Worm (Caenorhabditis elegans): ENCODE results near the gene F40A3.4.
A peak's percentile ranks its signal among the peaks of the same experiment; 100 is the strongest.

DNA sequence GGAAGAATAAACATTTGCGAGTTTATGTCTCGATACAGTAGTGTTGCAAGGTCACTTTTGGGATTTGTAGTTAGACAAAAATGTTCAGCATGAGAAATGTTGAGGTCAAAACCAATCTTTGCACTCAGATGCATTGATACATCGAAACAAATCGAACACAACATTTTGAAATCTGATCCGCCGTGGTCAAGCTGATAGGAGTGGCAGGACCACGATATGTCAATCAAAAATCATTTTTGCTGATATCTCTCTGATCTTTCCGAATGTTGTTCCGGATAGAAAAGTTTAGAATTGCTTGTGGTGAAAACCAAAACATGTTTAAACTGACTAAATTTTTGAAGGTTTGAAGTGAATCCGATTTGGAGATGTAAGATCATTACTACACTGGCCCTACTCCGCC, 49.7 kb upstream of the F40A3.4 start:
- TF ChIP-seq tra-1 (GFP tag; IDR thresholded peaks at IDR 0.05): no peak
- no peak for TF ChIP-seq snpc-4 (tag; optimal IDR thresholded peaks at IDR 0.05)
- no peak for TF ChIP-seq zag-1 (tag; optimal IDR thresholded peaks at IDR 0.05)
- no peak for TF ChIP-seq dve-1 (tag; optimal IDR thresholded peaks at IDR 0.05; ENCODE audit: insufficient read depth)
- TF ChIP-seq unc-62 (GFP tag; optimal IDR thresholded peaks at IDR 0.05 in 1 of 2): peak in 1 of 2 experiments; percentile 62
- no peak for TF ChIP-seq unc-62 (tag; optimal IDR thresholded peaks at IDR 0.05)
- TF ChIP-seq cey-2 (tag; optimal IDR thresholded peaks at IDR 0.05; ENCODE audit: borderline replicate concordance, insufficient read depth): no peak
- no peak for TF ChIP-seq hmg-1.1 (GFP tag; IDR thresholded peaks at IDR 0.05)
- no peak for TF ChIP-seq tag-97 (GFP tag; IDR thresholded peaks at IDR 0.05)

Data from whole organism, L4 larva.